Fruit fly (Drosophila melanogaster) whole organism, prepupa: ENCODE data around the gene CG42638.
"Not testable (repeated sequence)": the region's sequence is repeated elsewhere in the genome, so short reads cannot be mapped to it uniquely, and the experiment has no call there.

ENCODE experiments used
- Blimp-1 ChIP-seq: fragments of 200-800 bp; sonication (Bioruptor generic); optimal IDR thresholded peaks from 3 replicates; lab custom pipeline; 2017; ENCODE audit warnings: missing biosample characterization, missing genetic modification characterization, mild to moderate bottlenecking, moderate library complexity, missing genetic modification reagents
- CG10631 ChIP-seq: fragments of 200-800 bp; sonication (Bioruptor generic); optimal IDR thresholded peaks from 2 replicates; lab custom pipeline; 2016; ENCODE audit warnings: missing biosample characterization, missing genetic modification characterization
- CG11762 ChIP-seq: fragments of 200-800 bp; sonication (Bioruptor generic); optimal IDR thresholded peaks from 3 replicates; lab custom pipeline; 2016; ENCODE audit warnings: missing biosample characterization, missing genetic modification characterization; ENCODE audit not compliant: insufficient read depth
- CG11902 ChIP-seq: fragments of 200-800 bp; sonication (Bioruptor generic); optimal IDR thresholded peaks from 3 replicates; lab custom pipeline; 2016; ENCODE audit warnings: missing biosample characterization, missing genetic modification characterization
- CG15336 ChIP-seq: fragments of 200-800 bp; sonication (Bioruptor generic); IDR thresholded peaks from 2 replicates; pipeline ENCODE4 v1.3.6; 2022; ENCODE audit warnings: missing biosample characterization, missing genetic modification characterization
- CG1621 ChIP-seq: fragments of 200-800 bp; sonication (Bioruptor generic); optimal IDR thresholded peaks from 3 replicates; lab custom pipeline; 2018; ENCODE audit warnings: missing biosample characterization, mild to moderate bottlenecking, missing genetic modification characterization
- CG16779 ChIP-seq: fragments of 200-800 bp; sonication (Bioruptor generic); optimal IDR thresholded peaks from 3 replicates; lab custom pipeline; 2017; ENCODE audit warnings: missing biosample characterization, mild to moderate bottlenecking, missing genetic modification characterization
- CG3032 ChIP-seq: fragments of 200-800 bp; optimal IDR thresholded peaks from 2 replicates; lab custom pipeline; 2019; ENCODE audit warnings: missing biosample characterization, mild to moderate bottlenecking, missing genetic modification characterization, moderate library complexity
- CG31627 ChIP-seq: fragments of 200-800 bp; sonication (Bioruptor generic); optimal IDR thresholded peaks from 3 replicates; lab custom pipeline; 2016; ENCODE audit warnings: missing biosample characterization, missing genetic modification characterization
- CG32006 ChIP-seq: fragments of 200-800 bp; sonication (Bioruptor generic); optimal IDR thresholded peaks from 3 replicates; lab custom pipeline; 2017; ENCODE audit warnings: missing biosample characterization, mild to moderate bottlenecking, missing genetic modification characterization
- CG34406 ChIP-seq: fragments of 200-800 bp; sonication (Bioruptor generic); optimal IDR thresholded peaks from 3 replicates; lab custom pipeline; 2016; ENCODE audit warnings: missing biosample characterization, missing genetic modification characterization
- CG6163 ChIP-seq: fragments of 200-800 bp; sonication (Bioruptor generic); IDR thresholded peaks from 3 replicates; pipeline ENCODE4 v1.3.6; 2022; ENCODE audit warnings: missing biosample characterization, missing genetic modification characterization
- CG6276 ChIP-seq: fragments of 200-800 bp; sonication (Bioruptor generic); optimal IDR thresholded peaks from 2 replicates; lab custom pipeline; 2017; ENCODE audit warnings: missing biosample characterization, mild to moderate bottlenecking, missing genetic modification characterization
- CG6792 ChIP-seq: fragments of 200-800 bp; sonication (Bioruptor generic); optimal IDR thresholded peaks from 3 replicates; lab custom pipeline; 2016; ENCODE audit warnings: missing biosample characterization, missing genetic modification characterization
- CG6854 ChIP-seq: fragments of 200-800 bp; sonication (Bioruptor generic); optimal IDR thresholded peaks from 2 replicates; lab custom pipeline; 2017; ENCODE audit warnings: missing biosample characterization, mild to moderate bottlenecking, missing genetic modification characterization
- CG7368 ChIP-seq: fragments of 200-800 bp; sonication (Bioruptor generic); optimal IDR thresholded peaks from 3 replicates; lab custom pipeline; 2016; ENCODE audit warnings: missing biosample characterization, missing genetic modification characterization
- CG8119 ChIP-seq: fragments of 200-800 bp; sonication (Bioruptor generic); IDR thresholded peaks from 3 replicates; pipeline ENCODE4 v1.3.6; 2022; ENCODE audit warnings: missing biosample characterization, missing genetic modification characterization
- CG8319 ChIP-seq: fragments of 200-800 bp; sonication (Bioruptor generic); optimal IDR thresholded peaks from 3 replicates; lab custom pipeline; 2016; ENCODE audit warnings: missing biosample characterization, missing genetic modification characterization
- CG8632 ChIP-seq: fragments of 200-800 bp; sonication (Bioruptor generic); optimal IDR thresholded peaks from 3 replicates; lab custom pipeline; 2016; ENCODE audit warnings: missing biosample characterization, missing genetic modification characterization
- CG9139 ChIP-seq: fragments of 200-800 bp; sonication (Bioruptor generic); optimal IDR thresholded peaks from 3 replicates; lab custom pipeline; 2017; ENCODE audit warnings: missing biosample characterization, mild to moderate bottlenecking, missing genetic modification characterization
- Eip78C ChIP-seq: fragments of 200-800 bp; sonication (Bioruptor generic); peaks from one replicate; lab custom pipeline; 2016; ENCODE audit warnings: missing biosample characterization, missing genetic modification characterization
- Eip93F ChIP-seq: fragments of 200-800 bp; sonication (Bioruptor generic); optimal IDR thresholded peaks from 2 replicates; lab custom pipeline; 2016; ENCODE audit warnings: missing biosample characterization, mild to moderate bottlenecking, missing genetic modification characterization
- Ets21C ChIP-seq: fragments of 200-800 bp; sonication (Bioruptor generic); optimal IDR thresholded peaks from 3 replicates; lab custom pipeline; 2016; ENCODE audit warnings: missing biosample characterization, missing genetic modification characterization
- Ets96B ChIP-seq: fragments of 200-800 bp; optimal IDR thresholded peaks from 2 replicates; lab custom pipeline; 2019; ENCODE audit warnings: missing biosample characterization, mild to moderate bottlenecking, missing genetic modification characterization, moderate library complexity
- Gug ChIP-seq: fragments of 200-800 bp; sonication (Bioruptor generic); IDR thresholded peaks from 2 replicates; pipeline ENCODE4 v1.3.6; 2022; ENCODE audit warnings: missing biosample characterization, missing genetic modification characterization
- Hr39 ChIP-seq: fragments of 200-800 bp; sonication (Bioruptor generic); optimal IDR thresholded peaks from 2 replicates; lab custom pipeline; 2016; ENCODE audit warnings: missing biosample characterization, missing genetic modification characterization
- Hr4 ChIP-seq: fragments of 200-800 bp; sonication (Bioruptor generic); optimal IDR thresholded peaks from 3 replicates; lab custom pipeline; 2016; ENCODE audit warnings: missing biosample characterization, missing genetic modification characterization
- Met ChIP-seq: fragments of 200-800 bp; sonication (Bioruptor generic); optimal IDR thresholded peaks from 3 replicates; lab custom pipeline; 2016; ENCODE audit warnings: missing biosample characterization, missing genetic modification characterization
- OdsH ChIP-seq: fragments of 200-800 bp; sonication (Bioruptor generic); optimal IDR thresholded peaks from 3 replicates; lab custom pipeline; 2016; ENCODE audit warnings: missing biosample characterization, missing genetic modification characterization
- Smox ChIP-seq: fragments of 200-800 bp; sonication (Bioruptor generic); optimal IDR thresholded peaks from 3 replicates; lab custom pipeline; 2016; ENCODE audit warnings: missing biosample characterization, missing genetic modification characterization
- Sox102F ChIP-seq: fragments of 200-800 bp; sonication (Bioruptor generic); optimal IDR thresholded peaks from 2 replicates; lab custom pipeline; 2016; ENCODE audit warnings: missing biosample characterization, mild to moderate bottlenecking, missing genetic modification characterization
- Sox14 ChIP-seq: fragments of 200-800 bp; sonication (Bioruptor generic); optimal IDR thresholded peaks from 3 replicates; lab custom pipeline; 2016; ENCODE audit warnings: missing biosample characterization, missing genetic modification characterization
- Sox15 ChIP-seq: fragments of 200-800 bp; sonication (Bioruptor generic); optimal IDR thresholded peaks from 3 replicates; lab custom pipeline; 2016; ENCODE audit warnings: missing biosample characterization, missing genetic modification characterization
- achi ChIP-seq: fragments of 200-800 bp; sonication (Bioruptor generic); optimal IDR thresholded peaks from 3 replicates; lab custom pipeline; 2016; ENCODE audit warnings: missing biosample characterization, missing genetic modification characterization
- acj6 ChIP-seq: fragments of 200-800 bp; sonication (Bioruptor generic); optimal IDR thresholded peaks from 3 replicates; lab custom pipeline; 2016; ENCODE audit warnings: missing biosample characterization, missing genetic modification characterization
- cyc ChIP-seq: fragments of 200-800 bp; sonication (Bioruptor generic); optimal IDR thresholded peaks from 3 replicates; lab custom pipeline; 2016; ENCODE audit warnings: missing biosample characterization, missing genetic modification characterization
- dac ChIP-seq: fragments of 200-800 bp; sonication (Bioruptor generic); optimal IDR thresholded peaks from 2 replicates; lab custom pipeline; 2017; ENCODE audit warnings: missing biosample characterization, mild to moderate bottlenecking, missing genetic modification characterization
- esn ChIP-seq: fragments of 200-800 bp; sonication (Bioruptor generic); optimal IDR thresholded peaks from 2 replicates; lab custom pipeline; 2016; ENCODE audit warnings: missing biosample characterization, mild to moderate bottlenecking, missing genetic modification characterization, moderate library complexity
- fd59A ChIP-seq: fragments of 200-800 bp; sonication (Bioruptor generic); optimal IDR thresholded peaks from 2 replicates; lab custom pipeline; 2017; ENCODE audit warnings: missing biosample characterization, mild to moderate bottlenecking, missing genetic modification characterization, missing genetic modification reagents
- fd85E ChIP-seq: fragments of 200-800 bp; sonication (Bioruptor generic); optimal IDR thresholded peaks from 3 replicates; lab custom pipeline; 2016; ENCODE audit warnings: missing biosample characterization, missing genetic modification characterization
- fkh ChIP-seq: fragments of 200-800 bp; sonication (Bioruptor generic); optimal IDR thresholded peaks from 3 replicates; lab custom pipeline; 2017; ENCODE audit warnings: missing biosample characterization, mild to moderate bottlenecking, missing genetic modification characterization, moderate library complexity
- net ChIP-seq: fragments of 200-800 bp; sonication (Bioruptor generic); optimal IDR thresholded peaks from 3 replicates; lab custom pipeline; 2016; ENCODE audit warnings: missing biosample characterization, missing genetic modification characterization
- pdm3 ChIP-seq: fragments of 200-800 bp; sonication (Bioruptor generic); optimal IDR thresholded peaks from 3 replicates; lab custom pipeline; 2016; ENCODE audit warnings: missing biosample characterization, missing genetic modification characterization
- salr ChIP-seq, 2 experiments: fragments of 200-800 bp; sonication (Bioruptor generic); optimal IDR thresholded peaks; 3 replicates each; lab custom pipeline; 2016 to 2018; ENCODE audit warnings: missing biosample characterization in 2 of 2, missing genetic modification characterization in 2 of 2, mild to moderate bottlenecking in 1 of 2
- svp ChIP-seq: fragments of 200-800 bp; sonication (Bioruptor generic); peaks from one replicate; lab custom pipeline; 2016; ENCODE audit warnings: missing biosample characterization, missing genetic modification characterization

Gene CG42638

DNA sequence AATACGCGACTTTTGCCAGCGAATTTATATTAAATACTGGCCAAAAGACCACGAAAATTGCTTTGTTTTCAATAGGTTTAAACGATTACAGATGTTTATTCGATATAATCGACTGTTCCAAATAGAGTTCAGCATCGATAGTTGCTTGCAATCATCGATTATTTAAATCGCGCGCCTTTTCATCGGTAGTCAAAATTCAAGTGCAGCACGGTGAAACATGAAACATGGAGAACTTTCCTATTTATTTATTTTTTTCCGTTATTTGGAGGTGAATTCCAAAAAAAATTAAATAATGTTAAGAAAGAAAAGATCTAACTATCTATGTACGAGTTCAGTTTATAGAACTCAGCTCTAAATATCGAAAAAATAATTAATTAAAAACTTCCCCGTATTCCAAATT is at the start of gene CG42638:
Gene CG42638, minus strand, starts transcription at position 101 of the 400 bp plus-strand sequence.
- TF ChIP-seq Sox102F, OdsH, Smox (GFP tag; lab: Kevin White, UChicago): not testable (repeated sequence)

DNA sequence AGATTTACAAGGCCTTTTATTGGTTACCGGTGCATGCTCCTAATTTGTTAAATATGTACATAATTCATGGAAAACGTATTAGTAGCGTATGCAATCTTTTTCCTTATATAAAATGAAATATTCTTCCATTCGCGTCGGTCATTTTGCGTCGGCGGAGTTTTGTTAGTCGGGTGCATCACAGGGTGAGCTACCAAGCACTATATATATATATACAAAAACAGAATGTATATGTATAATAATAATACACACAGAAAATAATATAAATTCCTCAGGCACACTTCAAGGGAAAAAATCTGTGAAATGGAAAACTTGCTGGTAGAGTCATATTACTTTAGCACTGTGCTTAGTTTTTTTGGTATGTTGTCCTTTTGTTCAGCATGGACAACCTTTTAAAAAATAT is 49.4 kb upstream of the CG42638 start, which contains the start of gene Ir76a:
Gene Ir76a, plus strand, starts transcription at position 301 of the 400 bp plus-strand sequence.
- TF ChIP-seq CG15336 (GFP tag; lab: Robert Waterston, UW) (no peak), Ets21C (GFP tag; lab: Kevin White, UChicago) (no peak), svp (GFP tag; lab: Kevin White, UChicago) (no peak), achi (GFP tag; lab: Kevin White, UChicago) (no peak), cyc (GFP tag; lab: Kevin White, UChicago) (no peak), Ets96B (no peak), Eip93F (GFP tag; lab: Kevin White, UChicago) (no peak), CG16779 (tag; lab: Kevin White, UChicago) (no peak), Sox14 (GFP tag; lab: Kevin White, UChicago) (no peak), CG34406 (no peak), CG1621 (tag; lab: Kevin White, UChicago) (no peak), salr (GFP tag; optimal IDR thresholded peaks at IDR 0.05; lab: Kevin White, UChicago) (no peak), CG32006 (GFP tag; lab: Kevin White, UChicago) (no peak), fkh (GFP tag; lab: Kevin White, UChicago) (no peak), Sox15 (GFP tag; lab: Kevin White, UChicago) (no peak), CG6854 (no peak), CG8632 (no peak)

DNA sequence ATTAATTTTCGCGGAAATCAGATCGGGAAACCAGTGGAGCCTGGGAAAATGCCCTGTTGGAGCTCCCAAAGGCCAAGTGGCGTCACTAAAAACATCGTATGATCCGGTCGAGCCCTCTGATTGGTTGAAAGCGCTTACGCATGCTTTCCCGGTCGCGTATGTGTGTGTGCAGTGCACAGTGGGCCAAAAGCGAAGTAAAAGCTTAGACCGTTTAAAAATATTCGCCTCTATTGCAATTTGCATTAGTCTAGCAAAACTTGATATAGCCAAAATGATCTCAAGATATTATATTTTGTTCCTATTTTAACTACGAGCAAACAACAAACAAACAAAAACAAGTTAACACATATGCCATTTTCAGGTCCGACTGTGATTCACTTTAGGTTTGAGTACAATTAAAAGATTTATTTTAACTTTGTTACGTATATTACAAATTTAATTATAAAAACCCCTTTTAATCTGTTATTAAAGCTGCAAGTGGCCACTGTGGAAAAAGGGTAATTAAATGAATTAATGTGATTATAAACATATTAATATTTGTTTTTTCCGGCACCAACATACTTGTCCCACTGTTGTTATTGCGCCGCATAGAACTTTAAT is 44.8 kb upstream of the CG42638 start:
- peak; percentile 79 for TF ChIP-seq CG8319
- peak; percentile 59 for TF ChIP-seq CG6854
- TF ChIP-seq fd85E (GFP tag; lab: Kevin White, UChicago): peak; percentile 71
- peak; percentile 63 for TF ChIP-seq Gug (GFP tag; lab: Robert Waterston, UW)
- TF ChIP-seq Sox14 (GFP tag; lab: Kevin White, UChicago): peak; percentile 93
- peak; percentile 89 for TF ChIP-seq CG34406
- peak; percentile 83 for TF ChIP-seq CG6163
- peak; percentile 69 for TF ChIP-seq CG11902
- peak; percentile 90 for TF ChIP-seq acj6 (GFP tag; lab: Kevin White, UChicago)
- peak; percentile 94 for TF ChIP-seq esn (GFP tag; lab: Kevin White, UChicago)
- peak; percentile 96 for TF ChIP-seq CG32006 (GFP tag; lab: Kevin White, UChicago)
- peak; percentile 94 for TF ChIP-seq CG6276 (GFP tag; lab: Kevin White, UChicago)
- peak; percentile 84 for TF ChIP-seq CG16779 (tag; lab: Kevin White, UChicago)
- peak; percentile 58 for TF ChIP-seq CG9139 (GFP tag; lab: Kevin White, UChicago)
- TF ChIP-seq Hr4: peak; percentile 92
- peak; percentile 83 for TF ChIP-seq CG15336 (GFP tag; lab: Robert Waterston, UW)
- TF ChIP-seq salr (GFP tag; optimal IDR thresholded peaks at IDR 0.05; lab: Kevin White, UChicago): peak; percentile 56 to 97
- TF ChIP-seq CG11762 (GFP tag; lab: Kevin White, UChicago): peak; percentile 89
- peak; percentile 83 for TF ChIP-seq CG10631 (GFP tag; lab: Kevin White, UChicago)
- TF ChIP-seq Sox15 (GFP tag; lab: Kevin White, UChicago): peak; percentile 77
- TF ChIP-seq Ets21C (GFP tag; lab: Kevin White, UChicago): peak; percentile 81
- TF ChIP-seq Blimp-1: peak; percentile 63
- peak; percentile 90 for TF ChIP-seq CG6792
- peak; percentile 95 for TF ChIP-seq net (GFP tag; lab: Kevin White, UChicago)
- TF ChIP-seq svp (GFP tag; lab: Kevin White, UChicago): peak; percentile 94
- TF ChIP-seq CG1621 (tag; lab: Kevin White, UChicago): peak; percentile 72
- peak; percentile 90 for TF ChIP-seq pdm3 (GFP tag; lab: Kevin White, UChicago)
- TF ChIP-seq Met: peak; percentile 91
- TF ChIP-seq fd59A (GFP tag; lab: Kevin White, UChicago): peak; percentile 87
- peak; percentile 64 for TF ChIP-seq CG7368
- TF ChIP-seq CG8119 (GFP tag; lab: Robert Waterston, UW): peak; percentile 87
- peak; percentile 86 for TF ChIP-seq Hr39 (GFP tag; lab: Kevin White, UChicago)
- TF ChIP-seq dac (GFP tag; lab: Kevin White, UChicago): peak; percentile 87
- TF ChIP-seq fkh (GFP tag; lab: Kevin White, UChicago): no peak
- peak; percentile 64 for TF ChIP-seq Eip93F (GFP tag; lab: Kevin White, UChicago)
- peak; percentile 83 for TF ChIP-seq CG3032 (tag; lab: Kevin White, UChicago)
- TF ChIP-seq CG31627 (GFP tag; lab: Kevin White, UChicago): peak; percentile 80
- TF ChIP-seq Ets96B: peak; percentile 88
- TF ChIP-seq Eip78C (GFP tag; lab: Kevin White, UChicago): peak; percentile 98
